Worm (Caenorhabditis elegans) whole organism, L3 larva: Measurements from ENCODE around the gene phy-4.

Experiments
- ZK546.5 ChIP-seq: sonication (generic microtip); optimal IDR thresholded peaks from 2 replicates; lab custom pipeline; 2017; ENCODE audit warnings: missing biosample characterization, missing genetic modification characterization
- aly-2 ChIP-seq: fragments of 150-350 bp; optimal IDR thresholded peaks from 2 replicates; lab custom pipeline; 2014; ENCODE audit warnings: missing biosample characterization, missing genetic modification characterization
- ama-1 ChIP-seq: fragments of 150-350 bp; optimal IDR thresholded peaks from 2 replicates; lab custom pipeline; 2018
- ceh-16 ChIP-seq: sonication (generic microtip); optimal IDR thresholded peaks from 2 replicates; lab custom pipeline; 2017; ENCODE audit warnings: missing biosample characterization, missing genetic modification characterization
- ceh-28 ChIP-seq: fragments of 150-350 bp; optimal IDR thresholded peaks from 2 replicates; lab custom pipeline; 2014; ENCODE audit warnings: missing biosample characterization, missing genetic modification reagents, missing genetic modification characterization
- ceh-9 ChIP-seq: sonication (generic microtip); optimal IDR thresholded peaks from 2 replicates; lab custom pipeline; 2018; ENCODE audit warnings: missing biosample characterization, missing genetic modification characterization
- daf-12 ChIP-seq: fragments of 150-350 bp; optimal IDR thresholded peaks from 2 replicates; lab custom pipeline; 2014; ENCODE audit warnings: missing biosample characterization, missing genetic modification reagents, missing genetic modification characterization
- egl-27 ChIP-seq: sonication (generic microtip); optimal IDR thresholded peaks from 4 replicates; lab custom pipeline; 2017; ENCODE audit warnings: missing biosample characterization, missing genetic modification reagents, missing genetic modification characterization
- elt-1 ChIP-seq: fragments of 150-350 bp; optimal IDR thresholded peaks from 2 replicates; lab custom pipeline; 2014; ENCODE audit warnings: missing biosample characterization, missing genetic modification characterization
- elt-2 ChIP-seq: sonication (generic microtip); optimal IDR thresholded peaks from 2 replicates; lab custom pipeline; 2016; ENCODE audit warnings: missing genetic modification reagents, mild to moderate bottlenecking, missing genetic modification characterization, missing compliant biosample characterization
- elt-3 ChIP-seq, 3 experiments: fragments of 150-350 bp in 1 of 3; sonication (generic microtip) in 2 of 3; optimal IDR thresholded peaks; 2 replicates in 2 of 3; 4 replicates in 1 of 3; lab custom pipeline; 2014 to 2017; ENCODE audit warnings: missing biosample characterization in 3 of 3, missing genetic modification characterization in 3 of 3
- fkh-10 ChIP-seq: sonication (generic microtip); optimal IDR thresholded peaks from 2 replicates; lab custom pipeline; 2017; ENCODE audit warnings: missing biosample characterization, missing genetic modification reagents, missing genetic modification characterization
- jun-1 ChIP-seq: fragments of 150-350 bp; optimal IDR thresholded peaks from 2 replicates; lab custom pipeline; 2014; ENCODE audit warnings: missing biosample characterization, missing genetic modification reagents, missing genetic modification characterization
- lin-39 ChIP-seq: fragments of 150-350 bp; optimal IDR thresholded peaks from 2 replicates; lab custom pipeline; 2018; ENCODE audit warnings: missing biosample characterization, missing genetic modification reagents, missing genetic modification characterization
- lsy-12 ChIP-seq: sonication (generic microtip); optimal IDR thresholded peaks from 2 replicates; lab custom pipeline; 2016; ENCODE audit warnings: mild to moderate bottlenecking, missing genetic modification characterization, missing compliant biosample characterization
- mdl-1 ChIP-seq: fragments of 150-350 bp; optimal IDR thresholded peaks from 2 replicates; lab custom pipeline; 2014; ENCODE audit warnings: missing biosample characterization, missing genetic modification characterization
- mml-1 ChIP-seq: fragments of 150-350 bp; sonication (generic microtip); optimal IDR thresholded peaks from 3 replicates; lab custom pipeline; 2014; ENCODE audit warnings: missing biosample characterization, missing genetic modification characterization
- nfya-1 ChIP-seq: sonication (generic microtip); optimal IDR thresholded peaks from 2 replicates; lab custom pipeline; 2017; ENCODE audit warnings: missing genetic modification characterization, mild to moderate bottlenecking, missing compliant biosample characterization, antibody characterized with exemption, moderate library complexity; ENCODE audit not compliant: insufficient read depth
- nhr-11 ChIP-seq: fragments of 150-350 bp; optimal IDR thresholded peaks from 2 replicates; lab custom pipeline; 2014; ENCODE audit warnings: missing biosample characterization, missing genetic modification characterization
- nhr-12 ChIP-seq: fragments of 150-350 bp; optimal IDR thresholded peaks from 2 replicates; lab custom pipeline; 2014; ENCODE audit warnings: missing biosample characterization, missing genetic modification characterization
- nhr-23 ChIP-seq: fragments of 150-350 bp; optimal IDR thresholded peaks from 2 replicates; lab custom pipeline; 2014; ENCODE audit warnings: missing biosample characterization, missing genetic modification reagents, missing genetic modification characterization
- nhr-237 ChIP-seq: fragments of 150-350 bp; optimal IDR thresholded peaks from 2 replicates; lab custom pipeline; 2014; ENCODE audit warnings: missing biosample characterization, missing genetic modification characterization
- nhr-25 ChIP-seq: sonication (generic microtip); optimal IDR thresholded peaks from 2 replicates; lab custom pipeline; 2017; ENCODE audit warnings: missing biosample characterization, missing genetic modification characterization
- nhr-28 ChIP-seq: fragments of 150-350 bp; optimal IDR thresholded peaks from 2 replicates; lab custom pipeline; 2014; ENCODE audit warnings: missing biosample characterization, missing genetic modification characterization
- nhr-43 ChIP-seq: sonication (generic microtip); optimal IDR thresholded peaks from 2 replicates; lab custom pipeline; 2016; ENCODE audit warnings: mild to moderate bottlenecking, missing genetic modification characterization, missing compliant biosample characterization; ENCODE audit not compliant: poor library complexity, severe bottlenecking
- nhr-67 ChIP-seq: fragments of 150-350 bp; optimal IDR thresholded peaks from 2 replicates; lab custom pipeline; 2014; ENCODE audit warnings: missing biosample characterization, missing genetic modification characterization
- nhr-77 ChIP-seq: fragments of 150-350 bp; optimal IDR thresholded peaks from 2 replicates; lab custom pipeline; 2014; ENCODE audit warnings: missing biosample characterization, missing genetic modification characterization
- pqm-1 ChIP-seq: fragments of 150-350 bp; optimal IDR thresholded peaks from 2 replicates; lab custom pipeline; 2017; ENCODE audit warnings: missing biosample characterization, missing genetic modification characterization, inconsistent platforms
- sea-2 ChIP-seq: fragments of 150-350 bp; sonication (generic microtip); optimal IDR thresholded peaks from 4 replicates; lab custom pipeline; 2014; ENCODE audit warnings: missing biosample characterization, missing genetic modification reagents, missing genetic modification characterization
- skn-1 ChIP-seq: fragments of 150-350 bp; optimal IDR thresholded peaks from 2 replicates; lab custom pipeline; 2014; ENCODE audit warnings: missing biosample characterization, missing genetic modification characterization
- snpc-4 ChIP-seq: fragments of 150-350 bp; optimal IDR thresholded peaks from 2 replicates; lab custom pipeline; 2014; ENCODE audit warnings: missing biosample characterization, missing genetic modification characterization
- tbx-2 ChIP-seq: sonication (generic microtip); optimal IDR thresholded peaks from 2 replicates; lab custom pipeline; 2016; ENCODE audit warnings: mild to moderate bottlenecking, missing genetic modification characterization, missing compliant biosample characterization
- zag-1 ChIP-seq: fragments of 150-350 bp; optimal IDR thresholded peaks from 2 replicates; lab custom pipeline; 2014; ENCODE audit warnings: missing biosample characterization, missing genetic modification characterization
- ztf-11 ChIP-seq: fragments of 150-350 bp; optimal IDR thresholded peaks from 2 replicates; lab custom pipeline; 2014; ENCODE audit warnings: missing biosample characterization, missing genetic modification characterization
- ztf-4 ChIP-seq: fragments of 150-350 bp; optimal IDR thresholded peaks from 2 replicates; lab custom pipeline; 2014; ENCODE audit warnings: missing biosample characterization, missing genetic modification characterization

Gene phy-4

ce11 chrV:19522551-19523137, 9.2 kb upstream of the phy-4 start (continued):
- TF ChIP-seq nhr-12 (no peak), ceh-9 (tag; lab: Kevin White, UChicago) (no peak), fkh-10 (GFP tag; lab: Kevin White, UChicago) (peak; percentile 7), ceh-28 (tag; lab: Kevin White, UChicago) (peak; percentile 84), nhr-43 (tag; lab: Kevin White, UChicago) (peak; percentile 83), snpc-4 (tag; lab: Kevin White, UChicago) (peak; percentile 45)

- no peak for TF ChIP-seq nhr-67
- TF ChIP-seq ceh-16 (tag; lab: Kevin White, UChicago) = no peak
- peak; percentile 17 for TF ChIP-seq elt-2 (tag; lab: Kevin White, UChicago)
- no peak for TF ChIP-seq sea-2 (GFP tag; lab: Kevin White, UChicago)
- peak; percentile 59 for TF ChIP-seq nfya-1 (tag; lab: Kevin White, UChicago)
- TF ChIP-seq lin-39 (tag; lab: Kevin White, UChicago) = peak; percentile 51
- TF ChIP-seq ama-1 (lab: Kevin White, UChicago) = peak; percentile 59
- TF ChIP-seq nhr-11 = no peak
- TF ChIP-seq elt-3 (tag; optimal IDR thresholded peaks at IDR 0.05; lab: Kevin White, UChicago) = no peak
- peak; percentile 23 for TF ChIP-seq nhr-25
- TF ChIP-seq nhr-43 (tag; lab: Kevin White, UChicago) = peak; percentile 45
- TF ChIP-seq ztf-4 (tag; lab: Kevin White, UChicago) = no peak
- no peak for TF ChIP-seq nhr-23 (tag; lab: Kevin White, UChicago)
- TF ChIP-seq ZK546.5 (tag; lab: Kevin White, UChicago) = no peak
These were observed 8.2 kb upstream of the phy-4 start for ce11 chrV:19521351-19522278.

- TF ChIP-seq pqm-1 = no peak
- no peak for TF ChIP-seq ceh-28 (tag; lab: Kevin White, UChicago)
- TF ChIP-seq aly-2 (tag; lab: Kevin White, UChicago) = no peak
- no peak for TF ChIP-seq nhr-11
- TF ChIP-seq elt-1 (tag; lab: Kevin White, UChicago) = no peak
- peak; percentile 84 for TF ChIP-seq nhr-25
- peak; percentile 94 for TF ChIP-seq ama-1 (lab: Kevin White, UChicago)
- TF ChIP-seq snpc-4 (tag; lab: Kevin White, UChicago) = no peak
These were observed 7.3 kb upstream of the phy-4 start for ce11 chrV:19520597-19521322.

ce11 chrV:19520130-19520529, 6.7 kb upstream of the phy-4 start:
- TF ChIP-seq nhr-43 (tag; lab: Kevin White, UChicago) (peak; percentile 54), mml-1 (no peak), nfya-1 (tag; lab: Kevin White, UChicago) (peak; percentile 73), egl-27 (no peak), nhr-25 (peak; percentile 94), nhr-67 (no peak), ama-1 (lab: Kevin White, UChicago) (peak; percentile 97), ztf-4 (tag; lab: Kevin White, UChicago) (peak; percentile 73), skn-1 (no peak), daf-12 (tag; lab: Kevin White, UChicago) (no peak), nhr-77 (tag; lab: Kevin White, UChicago) (no peak)

ce11 chrV:19519511-19519934, 6.1 kb upstream of the phy-4 start:
- TF ChIP-seq pqm-1 (no peak), nhr-67 (no peak), tbx-2 (peak; percentile 84), lin-39 (tag; lab: Kevin White, UChicago) (no peak), ztf-4 (tag; lab: Kevin White, UChicago) (peak; percentile 66), nhr-28 (tag; lab: Kevin White, UChicago) (no peak), fkh-10 (GFP tag; lab: Kevin White, UChicago) (no peak), mml-1 (no peak), ama-1 (lab: Kevin White, UChicago) (peak; percentile 97), snpc-4 (tag; lab: Kevin White, UChicago) (no peak), jun-1 (tag; lab: Kevin White, UChicago) (no peak), ztf-11 (tag; lab: Kevin White, UChicago) (no peak), elt-2 (tag; lab: Kevin White, UChicago) (peak; percentile 11), nhr-11 (no peak), nhr-25 (peak; percentile 71), nhr-12 (no peak), skn-1 (no peak), elt-1 (tag; lab: Kevin White, UChicago) (no peak), zag-1 (tag; lab: Kevin White, UChicago) (no peak), nfya-1 (tag; lab: Kevin White, UChicago) (no peak), mdl-1 (tag; lab: Kevin White, UChicago) (no peak), ceh-9 (tag; lab: Kevin White, UChicago) (no peak), nhr-23 (tag; lab: Kevin White, UChicago) (peak; percentile 23), nhr-43 (tag; lab: Kevin White, UChicago) (peak; percentile 65), lsy-12 (peak; percentile 50), nhr-237 (tag; lab: Kevin White, UChicago) (no peak), ceh-28 (tag; lab: Kevin White, UChicago) (no peak)
- TF ChIP-seq, all 47 proteins: peak for 8
